Worm (Caenorhabditis elegans): ENCODE results near the gene rnst-2.

DNA sequence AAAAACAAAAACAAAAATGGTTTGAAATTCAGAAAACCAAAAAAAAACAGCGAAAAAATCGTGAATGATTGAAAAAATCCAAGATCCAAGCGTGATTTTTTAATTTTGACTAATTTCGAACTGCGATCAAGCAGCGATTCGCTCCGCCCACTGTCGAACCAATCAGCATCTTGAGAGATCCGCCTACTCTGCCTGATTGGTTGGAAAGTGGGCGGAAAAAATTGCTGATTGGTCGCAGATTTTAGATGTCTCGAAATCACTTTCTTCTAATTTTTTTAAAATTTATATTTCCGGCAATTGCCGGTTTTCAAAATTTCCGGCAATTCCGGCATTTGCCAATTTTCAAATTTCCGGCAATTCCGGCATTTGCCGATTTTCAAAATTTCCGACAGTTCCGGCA, 46.2 kb upstream of the rnst-2 start:
- TF ChIP-seq ceh-28 (tag; optimal IDR thresholded peaks at IDR 0.05) (no peak), zag-1 (tag; optimal IDR thresholded peaks at IDR 0.05) (no peak), ztf-4 (tag; optimal IDR thresholded peaks at IDR 0.05) (no peak), fkh-2 (tag; optimal IDR thresholded peaks at IDR 0.05) (no peak), nhr-237 (tag; optimal IDR thresholded peaks at IDR 0.05) (no peak), unc-62 (GFP tag; optimal IDR thresholded peaks at IDR 0.05) (no peak), lin-15B (tag; optimal IDR thresholded peaks at IDR 0.05) (no peak), aly-2 (tag; optimal IDR thresholded peaks at IDR 0.05) (no peak), nhr-23 (tag; optimal IDR thresholded peaks at IDR 0.05) (no peak), ceh-9 (tag; optimal IDR thresholded peaks at IDR 0.05) (no peak)
